Worm (Caenorhabditis elegans) whole organism, early embryonic: Measurements from ENCODE around the gene sel-8.

Experiments used
- B0310.2 ChIP-seq: sonication (generic microtip); optimal IDR thresholded peaks from 2 replicates; lab custom pipeline; 2016; ENCODE audit warnings: mild to moderate bottlenecking, missing genetic modification characterization, missing compliant biosample characterization
- F13C5.2 ChIP-seq: sonication (generic microtip); optimal IDR thresholded peaks from 2 replicates; lab custom pipeline; 2017; ENCODE audit warnings: mild to moderate bottlenecking, missing genetic modification characterization, inconsistent platforms, missing compliant biosample characterization
- aly-1 ChIP-seq: sonication (generic microtip); optimal IDR thresholded peaks from 2 replicates; lab custom pipeline; 2016; ENCODE audit warnings: missing genetic modification characterization, missing compliant biosample characterization
- ama-1 ChIP-seq: fragments of 150-350 bp; optimal IDR thresholded peaks from 2 replicates; lab custom pipeline; 2014
- ceh-13 ChIP-seq: fragments of 200-800 bp; sonication (Bioruptor generic); optimal IDR thresholded peaks from 2 replicates; lab custom pipeline; 2018; ENCODE audit warnings: mild to moderate bottlenecking, missing genetic modification characterization, missing compliant biosample characterization
- ceh-36 ChIP-seq: sonication (generic microtip); optimal IDR thresholded peaks from 2 replicates; lab custom pipeline; 2016; ENCODE audit warnings: missing genetic modification characterization, inconsistent platforms, missing compliant biosample characterization
- ets-7 ChIP-seq: sonication (generic microtip); optimal IDR thresholded peaks from 2 replicates; lab custom pipeline; 2016; ENCODE audit warnings: missing genotype, missing genetic modification characterization, missing compliant biosample characterization
- flt-1 ChIP-seq: fragments of 200-800 bp; sonication (Bioruptor generic); IDR thresholded peaks from 2 replicates; pipeline ENCODE4 v1.3.6; 2022; ENCODE audit warnings: missing genetic modification characterization, missing compliant biosample characterization
- hmbx-1 ChIP-seq: sonication (generic microtip); optimal IDR thresholded peaks from 2 replicates; lab custom pipeline; 2016; ENCODE audit warnings: mild to moderate bottlenecking, missing genetic modification characterization, missing compliant biosample characterization
- hmg-4 ChIP-seq: fragments of 200-800 bp; sonication (Bioruptor generic); optimal IDR thresholded peaks from 2 replicates; lab custom pipeline; 2018; ENCODE audit warnings: mild to moderate bottlenecking, missing genetic modification characterization, missing compliant biosample characterization
- hnd-1 ChIP-seq: sonication (generic microtip); optimal IDR thresholded peaks from 2 replicates; lab custom pipeline; 2016; ENCODE audit warnings: missing genetic modification characterization, missing compliant biosample characterization
- pes-1 ChIP-seq: fragments of 200-800 bp; sonication (Bioruptor generic); IDR thresholded peaks from 2 replicates; pipeline ENCODE4 v1.3.6; 2022; ENCODE audit warnings: missing genetic modification reagents, missing genetic modification characterization, missing compliant biosample characterization
- scrt-1 ChIP-seq: fragments of 200-800 bp; sonication (Bioruptor generic); IDR thresholded peaks from 2 replicates; pipeline ENCODE4 v1.3.6; 2022; ENCODE audit warnings: missing genetic modification characterization, missing compliant biosample characterization
- sea-1 ChIP-seq: fragments of 200-800 bp; sonication (Bioruptor generic); conservative IDR thresholded peaks from 2 replicates; pipeline ENCODE4 v1.3.6; 2022; ENCODE audit warnings: missing genetic modification characterization, missing compliant biosample characterization
- tbx-11 ChIP-seq: fragments of 200-800 bp; sonication (Bioruptor generic); IDR thresholded peaks from 2 replicates; pipeline ENCODE4 v1.3.6; 2022; ENCODE audit warnings: missing genetic modification characterization, missing compliant biosample characterization
- tbx-37 ChIP-seq: fragments of 200-800 bp; sonication (Bioruptor generic); conservative IDR thresholded peaks from 2 replicates; pipeline ENCODE4 v1.3.6; 2022; ENCODE audit warnings: missing genetic modification reagents, missing genetic modification characterization, missing compliant biosample characterization
- tra-4 ChIP-seq: sonication (generic microtip); optimal IDR thresholded peaks from 2 replicates; lab custom pipeline; 2017; ENCODE audit warnings: missing genetic modification characterization, missing compliant biosample characterization

The sel-8 gene

ce11 chrIII:3621211-3621897, 5.6 kb downstream of the sel-8 start:
- TF ChIP-seq tra-4 (tag; lab: Kevin White, UChicago) (no peak), ets-7 (tag; lab: Kevin White, UChicago) (no peak), hnd-1 (tag; lab: Kevin White, UChicago) (no peak)

ce11 chrIII:3620652-3621051, 6.3 kb downstream of the sel-8 start:
- TF ChIP-seq hmg-4 (GFP tag; lab: Kevin White, UChicago), result peak; percentile 82
- peak; percentile 59 for TF ChIP-seq aly-1
- TF ChIP-seq B0310.2 (tag; lab: Kevin White, UChicago), result no peak
- no peak for TF ChIP-seq ama-1
- TF ChIP-seq scrt-1 (GFP tag; lab: Robert Waterston, UW), result 0 out of 2 replicates have a peak, but pooled peaks have one; percentile 52
- TF ChIP-seq sea-1 (GFP tag; lab: Robert Waterston, UW), result 0 out of 2 replicates have a peak, but pooled peaks have one; percentile 11
- peak; percentile 7 for TF ChIP-seq ets-7 (tag; lab: Kevin White, UChicago)
- TF ChIP-seq pes-1, result peak; percentile 58; the same call in 1 of the 2 replicates

- TF ChIP-seq tbx-37 (GFP tag; lab: Robert Waterston, UW), result no peak
- TF ChIP-seq B0310.2 (tag; lab: Kevin White, UChicago), result no peak
- TF ChIP-seq tbx-11, result no peak
- TF ChIP-seq ceh-13 (GFP tag; lab: Kevin White, UChicago), result no peak
- no peak for TF ChIP-seq sea-1 (GFP tag; lab: Robert Waterston, UW)
- TF ChIP-seq hmbx-1 (tag; lab: Kevin White, UChicago), result no peak
- no peak for TF ChIP-seq hnd-1 (tag; lab: Kevin White, UChicago)
- TF ChIP-seq scrt-1 (GFP tag; lab: Robert Waterston, UW), result no peak
- no peak for TF ChIP-seq hmg-4 (GFP tag; lab: Kevin White, UChicago)
- TF ChIP-seq ama-1, result no peak
- no peak for TF ChIP-seq F13C5.2 (tag; lab: Kevin White, UChicago)
- TF ChIP-seq aly-1, result no peak
- no peak for TF ChIP-seq pes-1
- no peak for TF ChIP-seq tra-4 (tag; lab: Kevin White, UChicago)
- TF ChIP-seq ceh-36, result no peak
Measured at ce11 chrIII:3619621-3620261, 7.2 kb downstream of the sel-8 start.

- TF ChIP-seq tbx-11 (no peak), ceh-13 (GFP tag; lab: Kevin White, UChicago) (no peak), flt-1 (GFP tag; lab: Robert Waterston, UW) (no peak), ets-7 (tag; lab: Kevin White, UChicago) (no peak), pes-1 (no peak), ama-1 (no peak), F13C5.2 (tag; lab: Kevin White, UChicago) (no peak), scrt-1 (GFP tag; lab: Robert Waterston, UW) (no peak), hnd-1 (tag; lab: Kevin White, UChicago) (no peak), ceh-36 (no peak), sea-1 (GFP tag; lab: Robert Waterston, UW) (no peak)
Measured at ce11 chrIII:3612882-3613479, 14.0 kb downstream of the sel-8 start.

- TF ChIP-seq aly-1, result no peak
- peak; percentile 69 for TF ChIP-seq ama-1
Measured at ce11 chrIII:3612387-3612786, 14.6 kb downstream of the sel-8 start.

- no peak for TF ChIP-seq sea-1 (GFP tag; lab: Robert Waterston, UW)
- no peak for TF ChIP-seq pes-1
- TF ChIP-seq scrt-1 (GFP tag; lab: Robert Waterston, UW), result no peak
- TF ChIP-seq hmg-4 (GFP tag; lab: Kevin White, UChicago), result no peak
- no peak for TF ChIP-seq B0310.2 (tag; lab: Kevin White, UChicago)
Measured at ce11 chrIII:3605681-3606080, 21.3 kb downstream of the sel-8 start.

- TF ChIP-seq ama-1, result no peak
- TF ChIP-seq sea-1 (GFP tag; lab: Robert Waterston, UW), result no peak
- TF ChIP-seq ceh-13 (GFP tag; lab: Kevin White, UChicago), result no peak
Measured at ce11 chrIII:3601271-3601670, 25.7 kb downstream of the sel-8 start.

ce11 chrIII:3594681-3595080, 32.3 kb downstream of the sel-8 start:
- TF ChIP-seq ama-1 (no peak), B0310.2 (tag; lab: Kevin White, UChicago) (no peak), tbx-37 (GFP tag; lab: Robert Waterston, UW) (no peak), hmg-4 (GFP tag; lab: Kevin White, UChicago) (no peak), ceh-36 (no peak), tra-4 (tag; lab: Kevin White, UChicago) (no peak), ets-7 (tag; lab: Kevin White, UChicago) (no peak), tbx-11 (no peak), aly-1 (no peak), flt-1 (GFP tag; lab: Robert Waterston, UW) (no peak), pes-1 (no peak), hnd-1 (tag; lab: Kevin White, UChicago) (no peak), hmbx-1 (tag; lab: Kevin White, UChicago) (no peak), ceh-13 (GFP tag; lab: Kevin White, UChicago) (no peak), sea-1 (GFP tag; lab: Robert Waterston, UW) (no peak), F13C5.2 (tag; lab: Kevin White, UChicago) (no peak), scrt-1 (GFP tag; lab: Robert Waterston, UW) (no peak)
